Worm (Caenorhabditis elegans) whole organism, L1 larva: ENCODE results near the gene Y54G2A.19.
A peak's percentile ranks its signal among the peaks of the same experiment; 100 is the strongest.

ENCODE experiments used
- C04F5.9 ChIP-seq: sonication (generic microtip); optimal IDR thresholded peaks from 2 replicates; lab custom pipeline; 2016; ENCODE audit warnings: missing genetic modification characterization, missing compliant biosample characterization
- C16A3.4 ChIP-seq: fragments of 150-350 bp; optimal IDR thresholded peaks from 2 replicates; lab custom pipeline; 2014; ENCODE audit warnings: missing biosample characterization, missing genetic modification characterization
- F16B12.6 ChIP-seq: fragments of 150-350 bp; optimal IDR thresholded peaks from 2 replicates; lab custom pipeline; 2014; ENCODE audit warnings: missing biosample characterization, missing genetic modification characterization
- Y116A8C.19 ChIP-seq: sonication (generic microtip); optimal IDR thresholded peaks from 2 replicates; lab custom pipeline; 2016; ENCODE audit warnings: missing compliant biosample characterization, missing genetic modification characterization, borderline replicate concordance
- alr-1 ChIP-seq: fragments of 200-800 bp; sonication (Bioruptor generic); optimal IDR thresholded peaks from 2 replicates; lab custom pipeline; 2018; ENCODE audit warnings: borderline replicate concordance, mild to moderate bottlenecking, missing genetic modification characterization, missing compliant biosample characterization
- aly-2 ChIP-seq: fragments of 150-350 bp; optimal IDR thresholded peaks from 2 replicates; lab custom pipeline; 2014; ENCODE audit warnings: missing biosample characterization, missing genetic modification characterization
- ceh-8 ChIP-seq: fragments of 200-800 bp; sonication (Bioruptor generic); optimal IDR thresholded peaks from 2 replicates; lab custom pipeline; 2018; ENCODE audit warnings: mild to moderate bottlenecking, missing genetic modification characterization, moderate library complexity, missing compliant biosample characterization
- ceh-82 ChIP-seq, 3 experiments: fragments of 150-350 bp in 1 of 3; sonication (generic microtip) in 2 of 3; optimal IDR thresholded peaks; 2 replicates each; lab custom pipeline; 2014 to 2017; ENCODE audit warnings: missing biosample characterization in 3 of 3, missing genetic modification characterization in 3 of 3
- ces-1 ChIP-seq: fragments of 150-350 bp; optimal IDR thresholded peaks from 2 replicates; lab custom pipeline; 2014; ENCODE audit warnings: missing biosample characterization, missing genetic modification reagents, missing genetic modification characterization
- efl-1 ChIP-seq, 4 experiments: fragments of 150-350 bp; optimal IDR thresholded peaks in 3 of 4; peaks in 1 of 4; 1 replicate in 1 of 4; 2 replicates in 3 of 4; lab custom pipeline; 2014; ENCODE audit warnings: missing biosample characterization in 2 of 4, missing genetic modification characterization in 2 of 4, missing genetic modification reagents in 2 of 4
- efl-3 ChIP-seq: fragments of 200-800 bp; sonication (Bioruptor generic); optimal IDR thresholded peaks from 2 replicates; lab custom pipeline; 2018; ENCODE audit warnings: mild to moderate bottlenecking, missing genetic modification characterization, missing compliant biosample characterization
- egl-13 ChIP-seq: sonication (generic microtip); optimal IDR thresholded peaks from 2 replicates; lab custom pipeline; 2016; ENCODE audit warnings: missing genotype, missing genetic modification reagents, missing genetic modification characterization, missing compliant biosample characterization
- ets-5 ChIP-seq: fragments of 200-800 bp; sonication (Bioruptor generic); IDR thresholded peaks from 2 replicates; pipeline ENCODE4 v1.3.6; 2022; ENCODE audit warnings: missing genetic modification characterization, missing compliant biosample characterization
- fkh-10 ChIP-seq: sonication (generic microtip); optimal IDR thresholded peaks from 2 replicates; lab custom pipeline; 2017; ENCODE audit warnings: missing biosample characterization, missing genetic modification reagents, missing genetic modification characterization
- fos-1 ChIP-seq: fragments of 150-350 bp; optimal IDR thresholded peaks from 2 replicates; lab custom pipeline; 2014; ENCODE audit warnings: missing biosample characterization, missing genetic modification characterization
- hlh-17 ChIP-seq: fragments of 200-800 bp; sonication (Bioruptor generic); optimal IDR thresholded peaks from 2 replicates; lab custom pipeline; 2018; ENCODE audit warnings: missing genetic modification characterization, mild to moderate bottlenecking, missing compliant biosample characterization, moderate library complexity, borderline replicate concordance
- hlh-4 ChIP-seq: sonication (generic microtip); optimal IDR thresholded peaks from 2 replicates; lab custom pipeline; 2016; ENCODE audit warnings: mild to moderate bottlenecking, missing genetic modification characterization, missing compliant biosample characterization
- hpl-2 ChIP-seq: fragments of 150-350 bp; optimal IDR thresholded peaks from 2 replicates; lab custom pipeline; 2014; ENCODE audit warnings: missing biosample characterization, missing genetic modification reagents, missing genetic modification characterization
- jun-1 ChIP-seq: fragments of 150-350 bp; optimal IDR thresholded peaks from 2 replicates; lab custom pipeline; 2014; ENCODE audit warnings: missing biosample characterization, missing genetic modification reagents, missing genetic modification characterization
- lin-15B ChIP-seq: fragments of 150-350 bp; sonication (generic microtip); optimal IDR thresholded peaks from 3 replicates; lab custom pipeline; 2014; ENCODE audit warnings: missing biosample characterization, missing genetic modification characterization
- lin-39 ChIP-seq: fragments of 150-350 bp; optimal IDR thresholded peaks from 2 replicates; lab custom pipeline; 2014; ENCODE audit warnings: missing biosample characterization, missing genetic modification reagents, missing genetic modification characterization
- lir-3 ChIP-seq: sonication (generic microtip); optimal IDR thresholded peaks from 2 replicates; lab custom pipeline; 2016; ENCODE audit warnings: mild to moderate bottlenecking, missing genetic modification characterization, moderate library complexity, missing compliant biosample characterization; ENCODE audit not compliant: poor library complexity
- lsy-2 ChIP-seq, 2 experiments: fragments of 150-350 bp; optimal IDR thresholded peaks; 2 replicates each; lab custom pipeline; 2014; ENCODE audit warnings: missing biosample characterization in 2 of 2, missing genetic modification characterization in 2 of 2
- mdl-1 ChIP-seq, 2 experiments: fragments of 150-350 bp; optimal IDR thresholded peaks; 2 replicates each; lab custom pipeline; 2014 to 2017; ENCODE audit warnings: missing biosample characterization in 2 of 2, missing genetic modification characterization in 2 of 2, inconsistent platforms in 1 of 2
- mef-2 ChIP-seq: fragments of 150-350 bp; optimal IDR thresholded peaks from 2 replicates; lab custom pipeline; 2014; ENCODE audit warnings: missing biosample characterization, missing genetic modification characterization
- mep-1 ChIP-seq: fragments of 150-350 bp; optimal IDR thresholded peaks from 2 replicates; lab custom pipeline; 2014; ENCODE audit warnings: missing biosample characterization, missing genetic modification characterization
- nhr-237 ChIP-seq: fragments of 150-350 bp; optimal IDR thresholded peaks from 2 replicates; lab custom pipeline; 2014; ENCODE audit warnings: missing biosample characterization, missing genetic modification characterization
- nhr-76 ChIP-seq: sonication (generic microtip); optimal IDR thresholded peaks from 2 replicates; lab custom pipeline; 2017; ENCODE audit warnings: missing biosample characterization, missing genetic modification characterization
- nhr-90 ChIP-seq: sonication (generic microtip); optimal IDR thresholded peaks from 2 replicates; lab custom pipeline; 2016; ENCODE audit warnings: mild to moderate bottlenecking, missing genetic modification characterization, missing compliant biosample characterization; ENCODE audit not compliant: poor library complexity
- pag-3 ChIP-seq: sonication (generic microtip); optimal IDR thresholded peaks from 2 replicates; lab custom pipeline; 2017; ENCODE audit warnings: missing genetic modification characterization, mild to moderate bottlenecking, missing compliant biosample characterization, antibody characterized with exemption, borderline replicate concordance; ENCODE audit not compliant: insufficient read depth
- pqm-1 ChIP-seq: sonication (generic microtip); optimal IDR thresholded peaks from 3 replicates; lab custom pipeline; 2017; ENCODE audit warnings: missing biosample characterization, missing genetic modification characterization
- skn-1 ChIP-seq: fragments of 150-350 bp; optimal IDR thresholded peaks from 2 replicates; lab custom pipeline; 2014; ENCODE audit warnings: missing biosample characterization, missing genetic modification characterization
- snpc-4 ChIP-seq: fragments of 150-350 bp; optimal IDR thresholded peaks from 2 replicates; lab custom pipeline; 2014; ENCODE audit warnings: missing biosample characterization, missing genetic modification characterization
- snu-23 ChIP-seq: sonication (generic microtip); optimal IDR thresholded peaks from 2 replicates; lab custom pipeline; 2016; ENCODE audit warnings: missing genetic modification characterization, missing compliant biosample characterization
- sptf-1 ChIP-seq: fragments of 150-350 bp; optimal IDR thresholded peaks from 2 replicates; lab custom pipeline; 2014; ENCODE audit warnings: missing biosample characterization, missing genetic modification characterization
- swsn-7 ChIP-seq: sonication (generic microtip); optimal IDR thresholded peaks from 2 replicates; lab custom pipeline; 2016; ENCODE audit warnings: missing genetic modification characterization, missing compliant biosample characterization
- unc-130 ChIP-seq: fragments of 150-350 bp; optimal IDR thresholded peaks from 2 replicates; lab custom pipeline; 2017; ENCODE audit warnings: missing biosample characterization, missing genetic modification characterization, inconsistent platforms
- unc-62 ChIP-seq: fragments of 150-350 bp; optimal IDR thresholded peaks from 2 replicates; lab custom pipeline; 2014; ENCODE audit warnings: missing biosample characterization, missing genetic modification reagents, missing genetic modification characterization
- unc-86 ChIP-seq: sonication (generic microtip); optimal IDR thresholded peaks from 2 replicates; lab custom pipeline; 2016; ENCODE audit warnings: missing genetic modification characterization, missing compliant biosample characterization
- vab-15 ChIP-seq: sonication (generic microtip); optimal IDR thresholded peaks from 2 replicates; lab custom pipeline; 2017; ENCODE audit warnings: missing genotype, mild to moderate bottlenecking, missing genetic modification characterization, missing compliant biosample characterization
- xbp-1 ChIP-seq: sonication (generic microtip); optimal IDR thresholded peaks from 2 replicates; lab custom pipeline; 2016; ENCODE audit warnings: missing genetic modification characterization, missing compliant biosample characterization
- ztf-11 ChIP-seq, 2 experiments: sonication (generic microtip); optimal IDR thresholded peaks; 2 replicates each; lab custom pipeline; 2016 to 2017; ENCODE audit warnings: missing genetic modification characterization in 2 of 2, missing biosample characterization in 1 of 2, missing compliant biosample characterization in 1 of 2
- ztf-4 ChIP-seq: fragments of 150-350 bp; optimal IDR thresholded peaks from 2 replicates; lab custom pipeline; 2014; ENCODE audit warnings: missing biosample characterization, missing genetic modification characterization

Gene Y54G2A.19

ce11 chrIV:2890401-2890952, 4.1 kb downstream of the Y54G2A.19 start, which contains the start of the genes nprt-1 and dib-1 (continued):
- TF ChIP-seq hpl-2 (no peak), pag-3 (tag; lab: Kevin White, UChicago) (no peak), nhr-90 (peak; percentile 37), swsn-7 (tag; lab: Kevin White, UChicago) (peak; percentile 51), snu-23 (GFP tag; lab: Kevin White, UChicago) (peak; percentile 78), C04F5.9 (no peak), unc-62 (no peak), pqm-1 (tag; lab: Kevin White, UChicago) (no peak), nhr-237 (tag; lab: Kevin White, UChicago) (peak; percentile 27), unc-86 (no peak), aly-2 (tag; lab: Kevin White, UChicago) (no peak), vab-15 (no peak), nhr-76 (tag; lab: Kevin White, UChicago) (no peak), lir-3 (tag; lab: Kevin White, UChicago) (no peak), mef-2 (tag; lab: Kevin White, UChicago) (no peak), ceh-82 (tag; optimal IDR thresholded peaks at IDR 0.05; lab: Kevin White, UChicago) (peak; percentile 34 to 49 (median 43)), ceh-8 (no peak), hlh-17 (no peak), F16B12.6 (tag; lab: Kevin White, UChicago) (peak; percentile 42), alr-1 (tag; lab: Kevin White, UChicago) (no peak), lin-15B (tag; lab: Kevin White, UChicago) (no peak), egl-13 (tag; lab: Kevin White, UChicago) (no peak), ets-5 (GFP tag; lab: Robert Waterston, UW) (no peak), fkh-10 (GFP tag; lab: Kevin White, UChicago) (no peak), fos-1 (tag; lab: Kevin White, UChicago) (peak; percentile 20), Y116A8C.19 (tag; lab: Kevin White, UChicago) (no peak), ztf-11 (tag; optimal IDR thresholded peaks at IDR 0.05; lab: Kevin White, UChicago) (no peak), lsy-2 (tag; optimal IDR thresholded peaks at IDR 0.05; lab: Kevin White, UChicago) (peak; percentile 70 to 89), mdl-1 (tag; optimal IDR thresholded peaks at IDR 0.05; lab: Kevin White, UChicago) (peak in 1 of 2 experiments; percentile 16), efl-3 (GFP tag; lab: Kevin White, UChicago) (no peak)

ce11 chrIV:2888496-2889101, 5.9 kb downstream of the Y54G2A.19 start:
- TF ChIP-seq swsn-7 (tag; lab: Kevin White, UChicago) (no peak), jun-1 (tag; lab: Kevin White, UChicago) (no peak), unc-130 (tag; lab: Kevin White, UChicago) (no peak), mdl-1 (tag; optimal IDR thresholded peaks at IDR 0.05; lab: Kevin White, UChicago) (no peak), mef-2 (tag; lab: Kevin White, UChicago) (no peak), ces-1 (no peak), efl-1 (optimal IDR thresholded peaks at IDR 0.05; lab: Kevin White, UChicago) (no peak), efl-1 (GFP tag; optimal IDR thresholded peaks at IDR 0.05 in 1 of 2; lab: Kevin White, UChicago) (peak in 1 of 2 experiments; percentile 43)

ce11 chrIV:2887245-2887644, 7.3 kb downstream of the Y54G2A.19 start:
- TF ChIP-seq lin-39 (tag; lab: Kevin White, UChicago) (no peak), unc-86 (peak; percentile 10)

- no peak for TF ChIP-seq efl-1 (optimal IDR thresholded peaks at IDR 0.05; lab: Kevin White, UChicago)
- no peak for TF ChIP-seq efl-1 (GFP tag; optimal IDR thresholded peaks at IDR 0.05 in 1 of 2; lab: Kevin White, UChicago)
- no peak for TF ChIP-seq ztf-4 (tag; lab: Kevin White, UChicago)
- TF ChIP-seq lsy-2 (tag; optimal IDR thresholded peaks at IDR 0.05; lab: Kevin White, UChicago): no peak
- TF ChIP-seq fkh-10 (GFP tag; lab: Kevin White, UChicago): no peak
- TF ChIP-seq pag-3 (tag; lab: Kevin White, UChicago): no peak
- TF ChIP-seq C16A3.4 (tag; lab: Kevin White, UChicago): no peak
- no peak for TF ChIP-seq sptf-1 (tag; lab: Kevin White, UChicago)
- no peak for TF ChIP-seq mdl-1 (tag; optimal IDR thresholded peaks at IDR 0.05; lab: Kevin White, UChicago)
- no peak for TF ChIP-seq lir-3 (tag; lab: Kevin White, UChicago)
- TF ChIP-seq mep-1 (tag; lab: Kevin White, UChicago): no peak
- TF ChIP-seq lin-15B (tag; lab: Kevin White, UChicago): no peak
- TF ChIP-seq xbp-1 (tag; lab: Kevin White, UChicago): no peak
- no peak for TF ChIP-seq hlh-4 (tag; lab: Kevin White, UChicago)
- no peak for TF ChIP-seq nhr-237 (tag; lab: Kevin White, UChicago)
- no peak for TF ChIP-seq efl-3 (GFP tag; lab: Kevin White, UChicago)
- no peak for TF ChIP-seq swsn-7 (tag; lab: Kevin White, UChicago)
- no peak for TF ChIP-seq skn-1 (tag; lab: Kevin White, UChicago)
- TF ChIP-seq snpc-4 (tag; lab: Kevin White, UChicago): no peak
- TF ChIP-seq, all 84 proteins: peak for 0
Observed at ce11 chrIV:2886655-2887054, 7.9 kb downstream of the Y54G2A.19 start, which contains the start of gene dml-1. dml-1 (plus strand) TSS chrIV:2886955.
